Worm (Caenorhabditis elegans) whole organism, early embryonic: ENCODE data around the gene C18H7.1.

Source experiments
- B0310.2 ChIP-seq: sonication (generic microtip); optimal IDR thresholded peaks from 2 replicates; lab custom pipeline; 2016; ENCODE audit warnings: mild to moderate bottlenecking, missing genetic modification characterization, missing compliant biosample characterization
- F13C5.2 ChIP-seq: sonication (generic microtip); optimal IDR thresholded peaks from 2 replicates; lab custom pipeline; 2017; ENCODE audit warnings: mild to moderate bottlenecking, missing genetic modification characterization, inconsistent platforms, missing compliant biosample characterization
- aly-1 ChIP-seq: sonication (generic microtip); optimal IDR thresholded peaks from 2 replicates; lab custom pipeline; 2016; ENCODE audit warnings: missing genetic modification characterization, missing compliant biosample characterization
- ama-1 ChIP-seq: fragments of 150-350 bp; optimal IDR thresholded peaks from 2 replicates; lab custom pipeline; 2014
- ceh-13 ChIP-seq: fragments of 200-800 bp; sonication (Bioruptor generic); optimal IDR thresholded peaks from 2 replicates; lab custom pipeline; 2018; ENCODE audit warnings: mild to moderate bottlenecking, missing genetic modification characterization, missing compliant biosample characterization
- ceh-36 ChIP-seq: sonication (generic microtip); optimal IDR thresholded peaks from 2 replicates; lab custom pipeline; 2016; ENCODE audit warnings: missing genetic modification characterization, inconsistent platforms, missing compliant biosample characterization
- ets-7 ChIP-seq: sonication (generic microtip); optimal IDR thresholded peaks from 2 replicates; lab custom pipeline; 2016; ENCODE audit warnings: missing genotype, missing genetic modification characterization, missing compliant biosample characterization
- flt-1 ChIP-seq: fragments of 200-800 bp; sonication (Bioruptor generic); IDR thresholded peaks from 2 replicates; pipeline ENCODE4 v1.3.6; 2022; ENCODE audit warnings: missing genetic modification characterization, missing compliant biosample characterization
- hmbx-1 ChIP-seq: sonication (generic microtip); optimal IDR thresholded peaks from 2 replicates; lab custom pipeline; 2016; ENCODE audit warnings: mild to moderate bottlenecking, missing genetic modification characterization, missing compliant biosample characterization
- hmg-4 ChIP-seq: fragments of 200-800 bp; sonication (Bioruptor generic); optimal IDR thresholded peaks from 2 replicates; lab custom pipeline; 2018; ENCODE audit warnings: mild to moderate bottlenecking, missing genetic modification characterization, missing compliant biosample characterization
- hnd-1 ChIP-seq: sonication (generic microtip); optimal IDR thresholded peaks from 2 replicates; lab custom pipeline; 2016; ENCODE audit warnings: missing genetic modification characterization, missing compliant biosample characterization
- pes-1 ChIP-seq: fragments of 200-800 bp; sonication (Bioruptor generic); IDR thresholded peaks from 2 replicates; pipeline ENCODE4 v1.3.6; 2022; ENCODE audit warnings: missing genetic modification reagents, missing genetic modification characterization, missing compliant biosample characterization
- scrt-1 ChIP-seq: fragments of 200-800 bp; sonication (Bioruptor generic); IDR thresholded peaks from 2 replicates; pipeline ENCODE4 v1.3.6; 2022; ENCODE audit warnings: missing genetic modification characterization, missing compliant biosample characterization
- sea-1 ChIP-seq: fragments of 200-800 bp; sonication (Bioruptor generic); conservative IDR thresholded peaks from 2 replicates; pipeline ENCODE4 v1.3.6; 2022; ENCODE audit warnings: missing genetic modification characterization, missing compliant biosample characterization
- tbx-11 ChIP-seq: fragments of 200-800 bp; sonication (Bioruptor generic); IDR thresholded peaks from 2 replicates; pipeline ENCODE4 v1.3.6; 2022; ENCODE audit warnings: missing genetic modification characterization, missing compliant biosample characterization
- tbx-37 ChIP-seq: fragments of 200-800 bp; sonication (Bioruptor generic); conservative IDR thresholded peaks from 2 replicates; pipeline ENCODE4 v1.3.6; 2022; ENCODE audit warnings: missing genetic modification reagents, missing genetic modification characterization, missing compliant biosample characterization
- tra-4 ChIP-seq: sonication (generic microtip); optimal IDR thresholded peaks from 2 replicates; lab custom pipeline; 2017; ENCODE audit warnings: missing genetic modification characterization, missing compliant biosample characterization

Gene C18H7.1

ce11 chrIV:615244-615643 lies at the start of gene C18H7.1:
C18H7.1 (plus strand) TSS chrIV:615544.
- TF ChIP-seq aly-1 (tag; lab: Kevin White, UChicago) (no peak), ama-1 (no peak), ceh-36 (tag; lab: Kevin White, UChicago) (no peak), scrt-1 (GFP tag; lab: Robert Waterston, UW) (no peak), hmbx-1 (no peak), F13C5.2 (no peak), sea-1 (GFP tag; lab: Robert Waterston, UW) (no peak), hnd-1 (tag; lab: Kevin White, UChicago) (no peak), ets-7 (tag; lab: Kevin White, UChicago) (no peak), ceh-13 (GFP tag; lab: Kevin White, UChicago) (no peak), B0310.2 (tag; lab: Kevin White, UChicago) (no peak), pes-1 (GFP tag; lab: Robert Waterston, UW) (no peak), hmg-4 (GFP tag; lab: Kevin White, UChicago) (no peak), tbx-11 (GFP tag; lab: Robert Waterston, UW) (no peak), tra-4 (tag; lab: Kevin White, UChicago) (no peak)

- TF ChIP-seq sea-1 (GFP tag; lab: Robert Waterston, UW): no peak
- TF ChIP-seq tbx-11 (GFP tag; lab: Robert Waterston, UW): no peak
- TF ChIP-seq F13C5.2: no peak
- no peak for TF ChIP-seq ceh-36 (tag; lab: Kevin White, UChicago)
- no peak for TF ChIP-seq pes-1 (GFP tag; lab: Robert Waterston, UW)
- TF ChIP-seq tra-4 (tag; lab: Kevin White, UChicago): no peak
- no peak for TF ChIP-seq flt-1
- TF ChIP-seq tbx-37 (GFP tag; lab: Robert Waterston, UW): no peak
- TF ChIP-seq hnd-1 (tag; lab: Kevin White, UChicago): no peak
- TF ChIP-seq ceh-13 (GFP tag; lab: Kevin White, UChicago): no peak
These were observed 44.5 kb upstream of the C18H7.1 start, which contains the start of gene F56A11.5 for ce11 chrIV:570799-571300. F56A11.5 (minus strand) TSS chrIV:570849.

- no peak for TF ChIP-seq B0310.2 (tag; lab: Kevin White, UChicago)
- peak; percentile 23 for TF ChIP-seq F13C5.2
- no peak for TF ChIP-seq scrt-1 (GFP tag; lab: Robert Waterston, UW)
- TF ChIP-seq hmg-4 (GFP tag; lab: Kevin White, UChicago): peak; percentile 54
- TF ChIP-seq tbx-11 (GFP tag; lab: Robert Waterston, UW): no peak
- peak; percentile 35; the same call in 1 of the 2 replicates for TF ChIP-seq pes-1 (GFP tag; lab: Robert Waterston, UW)
- no peak for TF ChIP-seq ama-1
These were observed 42.9 kb upstream of the C18H7.1 start, which contains the start of gene gex-2 for ce11 chrIV:572487-572886. gex-2 (plus strand) TSS chrIV:572769.

ce11 chrIV:580512-580911 lies 34.8 kb upstream of the C18H7.1 start:
- TF ChIP-seq hmg-4 (GFP tag; lab: Kevin White, UChicago) (no peak), ceh-36 (tag; lab: Kevin White, UChicago) (no peak), sea-1 (GFP tag; lab: Robert Waterston, UW) (no peak), F13C5.2 (no peak), ama-1 (no peak), tbx-37 (GFP tag; lab: Robert Waterston, UW) (no peak), flt-1 (no peak), ceh-13 (GFP tag; lab: Kevin White, UChicago) (no peak), ets-7 (tag; lab: Kevin White, UChicago) (no peak), scrt-1 (GFP tag; lab: Robert Waterston, UW) (no peak), tra-4 (tag; lab: Kevin White, UChicago) (no peak), hmbx-1 (no peak), tbx-11 (GFP tag; lab: Robert Waterston, UW) (no peak), aly-1 (tag; lab: Kevin White, UChicago) (no peak), B0310.2 (tag; lab: Kevin White, UChicago) (no peak), pes-1 (GFP tag; lab: Robert Waterston, UW) (no peak), hnd-1 (tag; lab: Kevin White, UChicago) (no peak)

- no peak for TF ChIP-seq ama-1
- no peak for TF ChIP-seq flt-1
- no peak for TF ChIP-seq F13C5.2
These were observed 33.2 kb upstream of the C18H7.1 start, which contains the start of gene F56A11.6 for ce11 chrIV:582130-582529. F56A11.6 (minus strand) TSS chrIV:582230.

ce11 chrIV:584039-584438 lies 31.3 kb upstream of the C18H7.1 start:
- TF ChIP-seq pes-1 (GFP tag; lab: Robert Waterston, UW): no peak
- no peak for TF ChIP-seq aly-1 (tag; lab: Kevin White, UChicago)

- TF ChIP-seq tra-4 (tag; lab: Kevin White, UChicago): no peak
- no peak for TF ChIP-seq ama-1
- no peak for TF ChIP-seq ceh-13 (GFP tag; lab: Kevin White, UChicago)
- TF ChIP-seq hmbx-1: no peak
- no peak for TF ChIP-seq tbx-11 (GFP tag; lab: Robert Waterston, UW)
- TF ChIP-seq ets-7 (tag; lab: Kevin White, UChicago): no peak
- no peak for TF ChIP-seq tbx-37 (GFP tag; lab: Robert Waterston, UW)
- no peak for TF ChIP-seq aly-1 (tag; lab: Kevin White, UChicago)
- no peak for TF ChIP-seq flt-1
These were observed 27.6 kb upstream of the C18H7.1 start, which contains the start of gene C18H7.12 for ce11 chrIV:587729-588128. C18H7.12 (minus strand) TSS chrIV:587829.

ce11 chrIV:592382-592781 lies 23.0 kb upstream of the C18H7.1 start, which contains the start of gene C18H7.6:
C18H7.6 (minus strand) TSS chrIV:592485.
- no peak for TF ChIP-seq F13C5.2
- TF ChIP-seq ama-1: no peak
- TF ChIP-seq ceh-36 (tag; lab: Kevin White, UChicago): no peak
- no peak for TF ChIP-seq hnd-1 (tag; lab: Kevin White, UChicago)
- TF ChIP-seq hmg-4 (GFP tag; lab: Kevin White, UChicago): no peak
- TF ChIP-seq ceh-13 (GFP tag; lab: Kevin White, UChicago): no peak
- TF ChIP-seq B0310.2 (tag; lab: Kevin White, UChicago): no peak
- TF ChIP-seq tbx-11 (GFP tag; lab: Robert Waterston, UW): no peak
- no peak for TF ChIP-seq tra-4 (tag; lab: Kevin White, UChicago)
- TF ChIP-seq scrt-1 (GFP tag; lab: Robert Waterston, UW): no peak
- TF ChIP-seq ets-7 (tag; lab: Kevin White, UChicago): no peak
- TF ChIP-seq sea-1 (GFP tag; lab: Robert Waterston, UW): no peak
- no peak for TF ChIP-seq pes-1 (GFP tag; lab: Robert Waterston, UW)
- no peak for TF ChIP-seq flt-1
